Worm (Caenorhabditis elegans) whole organism, L3 larva: ENCODE measurements around the gene F53C11.5.

Source experiments
- aly-2 ChIP-seq: fragments of 150-350 bp; optimal IDR thresholded peaks from 2 replicates; lab custom pipeline; 2014; ENCODE audit warnings: missing biosample characterization, missing genetic modification characterization
- ceh-16 ChIP-seq: sonication (generic microtip); optimal IDR thresholded peaks from 2 replicates; lab custom pipeline; 2017; ENCODE audit warnings: missing biosample characterization, missing genetic modification characterization
- daf-12 ChIP-seq: fragments of 150-350 bp; optimal IDR thresholded peaks from 2 replicates; lab custom pipeline; 2014; ENCODE audit warnings: missing biosample characterization, missing genetic modification reagents, missing genetic modification characterization
- lin-15B ChIP-seq: fragments of 150-350 bp; optimal IDR thresholded peaks from 2 replicates; lab custom pipeline; 2014; ENCODE audit warnings: missing biosample characterization, missing genetic modification characterization
- lin-39 ChIP-seq: fragments of 150-350 bp; optimal IDR thresholded peaks from 2 replicates; lab custom pipeline; 2018; ENCODE audit warnings: missing biosample characterization, missing genetic modification reagents, missing genetic modification characterization
- nhr-11 ChIP-seq: fragments of 150-350 bp; optimal IDR thresholded peaks from 2 replicates; lab custom pipeline; 2014; ENCODE audit warnings: missing biosample characterization, missing genetic modification characterization
- nhr-237 ChIP-seq: fragments of 150-350 bp; optimal IDR thresholded peaks from 2 replicates; lab custom pipeline; 2014; ENCODE audit warnings: missing biosample characterization, missing genetic modification characterization
- nhr-25 ChIP-seq: sonication (generic microtip); optimal IDR thresholded peaks from 2 replicates; lab custom pipeline; 2017; ENCODE audit warnings: missing biosample characterization, missing genetic modification characterization
- nhr-28 ChIP-seq: fragments of 150-350 bp; optimal IDR thresholded peaks from 2 replicates; lab custom pipeline; 2014; ENCODE audit warnings: missing biosample characterization, missing genetic modification characterization
- pqm-1 ChIP-seq: fragments of 150-350 bp; optimal IDR thresholded peaks from 2 replicates; lab custom pipeline; 2017; ENCODE audit warnings: missing biosample characterization, missing genetic modification characterization, inconsistent platforms
- snpc-4 ChIP-seq: fragments of 150-350 bp; optimal IDR thresholded peaks from 2 replicates; lab custom pipeline; 2014; ENCODE audit warnings: missing biosample characterization, missing genetic modification characterization
- tbx-2 ChIP-seq: sonication (generic microtip); optimal IDR thresholded peaks from 2 replicates; lab custom pipeline; 2016; ENCODE audit warnings: mild to moderate bottlenecking, missing genetic modification characterization, missing compliant biosample characterization
- unc-62 ChIP-seq: fragments of 150-350 bp; sonication (generic microtip); optimal IDR thresholded peaks from 4 replicates; lab custom pipeline; 2014; ENCODE audit warnings: missing biosample characterization, missing genetic modification reagents, missing genetic modification characterization
- ztf-4 ChIP-seq: fragments of 150-350 bp; optimal IDR thresholded peaks from 2 replicates; lab custom pipeline; 2014; ENCODE audit warnings: missing biosample characterization, missing genetic modification characterization

DNA sequence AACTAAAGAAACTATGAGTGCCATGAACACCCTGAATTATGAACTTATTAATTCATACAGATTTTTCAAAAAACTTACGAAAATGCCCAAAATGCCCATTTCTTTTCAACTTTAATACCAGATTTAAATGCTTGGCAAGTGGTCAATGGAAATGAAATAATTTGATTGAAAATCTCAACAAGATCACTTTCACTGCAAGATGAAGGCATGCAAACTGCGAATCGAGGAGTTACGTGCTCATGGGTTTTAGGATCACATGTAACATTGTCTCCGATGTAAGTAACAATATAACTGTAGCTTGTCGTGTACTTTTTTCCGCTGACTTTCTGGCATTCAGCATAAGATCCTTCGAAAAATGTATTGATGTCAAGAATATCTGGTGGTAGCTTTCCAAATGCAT, 6.4 kb upstream of the F53C11.5 start:
- no peak for TF ChIP-seq ztf-4 (tag; lab: Kevin White, UChicago)
- TF ChIP-seq lin-15B: no peak
- no peak for TF ChIP-seq pqm-1
- no peak for TF ChIP-seq nhr-28 (tag; lab: Kevin White, UChicago)
- no peak for TF ChIP-seq snpc-4 (tag; lab: Kevin White, UChicago)
- no peak for TF ChIP-seq nhr-11 (tag; lab: Kevin White, UChicago)
- no peak for TF ChIP-seq nhr-25 (tag; lab: Kevin White, UChicago)
- TF ChIP-seq lin-39 (tag; lab: Kevin White, UChicago): no peak
- no peak for TF ChIP-seq tbx-2
- no peak for TF ChIP-seq nhr-237 (tag; lab: Kevin White, UChicago)
- no peak for TF ChIP-seq aly-2 (tag; lab: Kevin White, UChicago)
- no peak for TF ChIP-seq ceh-16
- no peak for TF ChIP-seq unc-62 (GFP tag; lab: Kevin White, UChicago)
- no peak for TF ChIP-seq daf-12 (tag; lab: Kevin White, UChicago)
